Worm (Caenorhabditis elegans) whole organism, midembryonic: ENCODE data around the gene gst-5.

Source experiments
- T22C8.4 ChIP-seq: fragments of 200-800 bp; sonication (Bioruptor generic); IDR thresholded peaks from 2 replicates; pipeline ENCODE4 v1.3.6; 2022; ENCODE audit warnings: missing genetic modification characterization, missing compliant biosample characterization
- cog-1 ChIP-seq: sonication (generic microtip); optimal IDR thresholded peaks from 2 replicates; lab custom pipeline; 2016; ENCODE audit warnings: missing genetic modification characterization, missing compliant biosample characterization
- flt-1 ChIP-seq: fragments of 200-800 bp; sonication (Bioruptor generic); IDR thresholded peaks from 2 replicates; pipeline ENCODE4 v1.3.6; 2022; ENCODE audit warnings: missing genetic modification characterization, missing compliant biosample characterization
- klf-2 ChIP-seq: fragments of 200-800 bp; sonication (Bioruptor generic); conservative IDR thresholded peaks from 2 replicates; pipeline ENCODE4 v1.3.6; 2022; ENCODE audit warnings: missing genetic modification reagents, missing genetic modification characterization, missing compliant biosample characterization
- ref-1 ChIP-seq: fragments of 200-800 bp; sonication (Bioruptor generic); conservative IDR thresholded peaks from 2 replicates; pipeline ENCODE4 v1.3.6; 2022; ENCODE audit warnings: missing genetic modification reagents, missing genetic modification characterization, missing compliant biosample characterization
- ztf-23 ChIP-seq: fragments of 200-800 bp; sonication (Bioruptor generic); IDR thresholded peaks from 2 replicates; pipeline ENCODE4 v1.3.6; 2022; ENCODE audit warnings: missing genetic modification reagents, missing genetic modification characterization, missing compliant biosample characterization

DNA sequence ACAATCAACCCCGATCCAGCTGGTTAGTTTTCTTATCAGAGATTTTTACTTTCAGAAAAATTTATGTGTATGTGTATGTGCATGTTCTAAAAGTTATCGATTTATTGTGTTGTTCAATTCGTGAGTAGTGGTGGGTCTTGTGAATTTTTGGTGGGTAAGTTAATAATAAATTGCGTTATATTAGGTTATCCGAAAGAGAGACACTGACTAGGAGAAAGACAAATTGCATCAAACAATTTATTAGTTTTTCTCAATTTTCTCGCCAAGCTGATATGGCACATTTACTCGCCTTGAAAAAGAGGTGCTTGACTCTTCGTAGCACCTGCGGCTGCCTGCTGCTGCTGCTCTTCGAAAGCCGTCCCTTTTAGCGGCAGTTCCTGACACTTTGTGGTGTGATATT is 49.0 kb downstream of the gst-5 start:
- TF ChIP-seq flt-1 (GFP tag; lab: Robert Waterston, UW): no peak
- TF ChIP-seq T22C8.4: no peak
- TF ChIP-seq ref-1 (GFP tag; lab: Robert Waterston, UW): no peak
- TF ChIP-seq klf-2 (GFP tag; lab: Robert Waterston, UW): no peak
- no peak for TF ChIP-seq cog-1 (tag; lab: Kevin White, UChicago)
- no peak for TF ChIP-seq ztf-23
